Worm (Caenorhabditis elegans): ENCODE results near the gene Y55F3BR.6.

The Y55F3BR.6 gene

ce11 chrIV:866828-867270 is 24.9 kb upstream of the Y55F3BR.6 start (continued):
- TF ChIP-seq ceh-8 (GFP tag; optimal IDR thresholded peaks at IDR 0.05) (peak; percentile 15), lir-3 (tag; optimal IDR thresholded peaks at IDR 0.05; ENCODE audit: poor library complexity) (no peak), ama-1 (optimal IDR thresholded peaks at IDR 0.05) (peak; percentile 94), swsn-7 (tag; optimal IDR thresholded peaks at IDR 0.05) (peak; percentile 86), blmp-1 (tag; optimal IDR thresholded peaks at IDR 0.05) (peak; percentile 7), lin-14 (GFP tag; optimal IDR thresholded peaks at IDR 0.05) (peak; percentile 77), lin-13 (GFP tag; optimal IDR thresholded peaks at IDR 0.05) (peak; percentile 84), nhr-71 (tag; optimal IDR thresholded peaks at IDR 0.05) (peak; percentile 90), ceh-82 (tag; optimal IDR thresholded peaks at IDR 0.05) (peak; percentile 63 to 76 (median 66)), sup-37 (GFP tag; optimal IDR thresholded peaks at IDR 0.05) (peak; percentile 80), mef-2 (tag; optimal IDR thresholded peaks at IDR 0.05) (no peak), lin-15B (tag; optimal IDR thresholded peaks at IDR 0.05) (peak; percentile 52), hlh-17 (GFP tag; optimal IDR thresholded peaks at IDR 0.05; ENCODE audit: borderline replicate concordance) (no peak), unc-30 (tag; optimal IDR thresholded peaks at IDR 0.05) (no peak), nhr-237 (tag; optimal IDR thresholded peaks at IDR 0.05) (no peak), nhr-77 (tag; optimal IDR thresholded peaks at IDR 0.05) (peak; percentile 91), fkh-8 (tag; optimal IDR thresholded peaks at IDR 0.05) (peak; percentile 29), egl-13 (tag; optimal IDR thresholded peaks at IDR 0.05) (no peak), elt-2 (tag; optimal IDR thresholded peaks at IDR 0.05) (peak; percentile 75), lsy-2 (tag; optimal IDR thresholded peaks at IDR 0.05) (peak; percentile 59 to 70), C16A3.4 (tag; optimal IDR thresholded peaks at IDR 0.05) (peak; percentile 10), mab-9 (GFP tag; IDR thresholded peaks at IDR 0.05) (no peak), snpc-4 (tag; optimal IDR thresholded peaks at IDR 0.05) (peak; percentile 99), pag-3 (tag; optimal IDR thresholded peaks at IDR 0.05; ENCODE audit: borderline replicate concordance, insufficient read depth) (peak; percentile 29), nhr-28 (tag; optimal IDR thresholded peaks at IDR 0.05) (no peak), F16B12.6 (tag; optimal IDR thresholded peaks at IDR 0.05) (no peak), nhr-20 (tag; optimal IDR thresholded peaks at IDR 0.05) (peak; percentile 82), unc-86 (tag; optimal IDR thresholded peaks at IDR 0.05) (peak; percentile 44), tbx-2 (tag; optimal IDR thresholded peaks at IDR 0.05) (peak; percentile 68), ztf-4 (tag; optimal IDR thresholded peaks at IDR 0.05) (peak; percentile 19), fos-1 (tag; optimal IDR thresholded peaks at IDR 0.05) (peak; percentile 73), snu-23 (GFP tag; optimal IDR thresholded peaks at IDR 0.05) (peak; percentile 88)

- TF ChIP-seq lin-15B (tag; optimal IDR thresholded peaks at IDR 0.05) (no peak), nhr-11 (tag; optimal IDR thresholded peaks at IDR 0.05) (no peak), dsc-1 (tag; optimal IDR thresholded peaks at IDR 0.05) (no peak), xbp-1 (tag; optimal IDR thresholded peaks at IDR 0.05) (no peak), mep-1 (tag; optimal IDR thresholded peaks at IDR 0.05) (no peak), elt-2 (tag; optimal IDR thresholded peaks at IDR 0.05) (no peak), zip-4 (GFP tag; optimal IDR thresholded peaks at IDR 0.05) (no peak), egl-13 (tag; optimal IDR thresholded peaks at IDR 0.05) (no peak), sox-4 (tag; optimal IDR thresholded peaks at IDR 0.05) (no peak)
Observed at ce11 chrIV:860810-861209, 18.9 kb upstream of the Y55F3BR.6 start.

- TF ChIP-seq lin-13 (GFP tag; optimal IDR thresholded peaks at IDR 0.05) (no peak), Y116A8C.19 (tag; optimal IDR thresholded peaks at IDR 0.05; ENCODE audit: borderline replicate concordance) (no peak), isw-1 (GFP tag; IDR thresholded peaks at IDR 0.05) (no peak), blmp-1 (tag; optimal IDR thresholded peaks at IDR 0.05) (no peak), fkh-10 (GFP tag; optimal IDR thresholded peaks at IDR 0.05) (no peak), snu-23 (GFP tag; optimal IDR thresholded peaks at IDR 0.05) (no peak)
Observed at ce11 chrIV:858630-859029, 16.7 kb upstream of the Y55F3BR.6 start, which contains the start of gene Y55F3BR.2. Gene Y55F3BR.2 (plus strand): TSS chrIV:858930.

Measured in whole organism, L1 larva.